Worm (Caenorhabditis elegans) whole organism, L3 larva: ENCODE measurements around the gene cri-3.
A peak's percentile ranks its signal among the peaks of the same experiment; 100 is the strongest.

ENCODE experiments used
- lsy-12 ChIP-seq: sonication (generic microtip); optimal IDR thresholded peaks from 2 replicates; lab custom pipeline; 2016; ENCODE audit warnings: mild to moderate bottlenecking, missing genetic modification characterization, missing compliant biosample characterization
- nhr-12 ChIP-seq: fragments of 150-350 bp; optimal IDR thresholded peaks from 2 replicates; lab custom pipeline; 2014; ENCODE audit warnings: missing biosample characterization, missing genetic modification characterization
- nhr-237 ChIP-seq: fragments of 150-350 bp; optimal IDR thresholded peaks from 2 replicates; lab custom pipeline; 2014; ENCODE audit warnings: missing biosample characterization, missing genetic modification characterization
- tbx-2 ChIP-seq: sonication (generic microtip); optimal IDR thresholded peaks from 2 replicates; lab custom pipeline; 2016; ENCODE audit warnings: mild to moderate bottlenecking, missing genetic modification characterization, missing compliant biosample characterization
- unc-62 ChIP-seq: fragments of 150-350 bp; sonication (generic microtip); optimal IDR thresholded peaks from 4 replicates; lab custom pipeline; 2014; ENCODE audit warnings: missing biosample characterization, missing genetic modification reagents, missing genetic modification characterization
- ztf-11 ChIP-seq: fragments of 150-350 bp; optimal IDR thresholded peaks from 2 replicates; lab custom pipeline; 2014; ENCODE audit warnings: missing biosample characterization, missing genetic modification characterization

ce11 chrIII:3389426-3390020, 6.6 kb upstream of the cri-3 start, which contains the start of the genes elmd-1 and hecw-1:
- TF ChIP-seq lsy-12 (tag; lab: Kevin White, UChicago) (peak; percentile 7), nhr-237 (tag; lab: Kevin White, UChicago) (no peak), tbx-2 (no peak), unc-62 (no peak), nhr-12 (no peak), ztf-11 (tag; lab: Kevin White, UChicago) (no peak)
